Fruit fly (Drosophila melanogaster): ENCODE results near the gene Nnk.

Nnk gene

DNA sequence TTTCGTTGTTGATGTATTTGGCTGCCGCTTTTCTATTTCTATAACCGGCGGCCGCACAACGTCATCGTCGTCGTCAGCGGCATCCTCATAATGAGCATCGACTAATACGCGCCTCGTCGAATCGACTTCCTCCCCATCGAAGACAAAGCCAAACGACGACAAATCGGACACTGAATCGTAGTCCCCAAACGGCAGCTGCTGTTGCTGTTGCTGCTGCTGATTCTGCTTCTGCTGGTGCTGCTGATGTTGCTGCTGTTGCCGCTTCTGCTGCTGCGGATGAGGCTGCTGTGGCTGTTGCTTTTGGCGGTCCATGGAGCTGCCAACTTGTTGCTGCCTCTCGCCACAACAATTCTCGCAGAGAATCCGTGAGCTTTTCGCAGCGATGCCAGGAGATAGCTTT lies 21.9 kb downstream of the Nnk start:
- TF ChIP-seq CG15336 (GFP tag; IDR thresholded peaks at IDR 0.05) (peak; percentile 43; the same call in 1 of the 2 replicates), CG6854 (GFP tag; optimal IDR thresholded peaks at IDR 0.05) (no peak)

dm6 chr3R:17781371-17781770 lies 23.7 kb downstream of the Nnk start:
- TF ChIP-seq CG10631 (GFP tag; optimal IDR thresholded peaks at IDR 0.05), result peak; percentile 56
- TF ChIP-seq CG31627 (GFP tag; optimal IDR thresholded peaks at IDR 0.05), result peak; percentile 22
- peak; percentile 82 for TF ChIP-seq Gug (GFP tag; IDR thresholded peaks at IDR 0.05)
- peak; percentile 71 for TF ChIP-seq Hr4 (GFP tag; optimal IDR thresholded peaks at IDR 0.05)
- peak in 1 of 2 experiments; percentile 23 for TF ChIP-seq ss (GFP tag; optimal IDR thresholded peaks at IDR 0.05)
- peak; percentile 90 for TF ChIP-seq eg (GFP tag; IDR thresholded peaks at IDR 0.05)
- TF ChIP-seq CG16779 (tag; optimal IDR thresholded peaks at IDR 0.05), result no peak
- TF ChIP-seq net (GFP tag; optimal IDR thresholded peaks at IDR 0.05), result peak; percentile 34
- peak in 1 of 2 experiments; percentile 38 for TF ChIP-seq salr (GFP tag; optimal IDR thresholded peaks at IDR 0.05)
- TF ChIP-seq Eip75B (GFP tag; optimal IDR thresholded peaks at IDR 0.05), result peak; percentile 60
- TF ChIP-seq CG6854 (GFP tag; optimal IDR thresholded peaks at IDR 0.05), result no peak
- TF ChIP-seq Lpt (GFP tag; optimal IDR thresholded peaks at IDR 0.05), result peak; percentile 49
- peak; percentile 7 for TF ChIP-seq spab (GFP tag; optimal IDR thresholded peaks at IDR 0.05)
- peak; percentile 32 for TF ChIP-seq OdsH (GFP tag; optimal IDR thresholded peaks at IDR 0.05)
- TF ChIP-seq CG8319 (GFP tag; optimal IDR thresholded peaks at IDR 0.05), result peak; percentile 35
- TF ChIP-seq Ets96B (tag; optimal IDR thresholded peaks at IDR 0.05), result peak; percentile 41
- peak; percentile 3 for TF ChIP-seq CG34406 (GFP tag; optimal IDR thresholded peaks at IDR 0.05)
- TF ChIP-seq acj6 (GFP tag; optimal IDR thresholded peaks at IDR 0.05), result peak; percentile 41
- TF ChIP-seq CG8632 (GFP tag; optimal IDR thresholded peaks at IDR 0.05), result no peak
- TF ChIP-seq CG6792 (GFP tag; optimal IDR thresholded peaks at IDR 0.05), result peak; percentile 34
- TF ChIP-seq Sox14 (GFP tag; optimal IDR thresholded peaks at IDR 0.05), result peak; percentile 10
- peak; percentile 24 for TF ChIP-seq dsx (GFP tag; optimal IDR thresholded peaks at IDR 0.05; ENCODE audit: poor library complexity, severe bottlenecking)
- TF ChIP-seq pdm3 (GFP tag; optimal IDR thresholded peaks at IDR 0.05), result peak; percentile 51
- no peak for TF ChIP-seq CG6808 (GFP tag; optimal IDR thresholded peaks at IDR 0.05)
- no peak for TF ChIP-seq Smox (GFP tag; optimal IDR thresholded peaks at IDR 0.05)
- TF ChIP-seq CG11294 (GFP tag; IDR thresholded peaks at IDR 0.05), result peak; percentile 70
- TF ChIP-seq CG11902 (GFP tag; optimal IDR thresholded peaks at IDR 0.05), result peak; percentile 21
- peak; percentile 61 for TF ChIP-seq svp (GFP tag)
- peak; percentile 56 for TF ChIP-seq CG32006 (GFP tag; optimal IDR thresholded peaks at IDR 0.05)
- TF ChIP-seq topi (GFP tag; optimal IDR thresholded peaks at IDR 0.05), result peak; percentile 37
- peak; percentile 60 for TF ChIP-seq CG3032 (tag; optimal IDR thresholded peaks at IDR 0.05)
- peak; percentile 24 for TF ChIP-seq CG11762 (GFP tag; optimal IDR thresholded peaks at IDR 0.05; ENCODE audit: insufficient read depth)
- TF ChIP-seq CG6276 (GFP tag; optimal IDR thresholded peaks at IDR 0.05), result peak; percentile 75
- TF ChIP-seq lz (GFP tag; optimal IDR thresholded peaks at IDR 0.05), result peak; percentile 16
- peak; percentile 65 for TF ChIP-seq CG8119 (GFP tag; IDR thresholded peaks at IDR 0.05)
- TF ChIP-seq Blimp-1 (GFP tag; optimal IDR thresholded peaks at IDR 0.05), result no peak
- TF ChIP-seq CG4318 (GFP tag; optimal IDR thresholded peaks at IDR 0.05), result peak; percentile 9
- TF ChIP-seq CG7368 (GFP tag; optimal IDR thresholded peaks at IDR 0.05), result no peak
- no peak for TF ChIP-seq dac (GFP tag; optimal IDR thresholded peaks at IDR 0.05)
- TF ChIP-seq fkh (GFP tag; optimal IDR thresholded peaks at IDR 0.05), result peak; percentile 29
- peak; percentile 90 for TF ChIP-seq Eip78C (GFP tag)
- peak; percentile 37 for TF ChIP-seq Hr39 (GFP tag; optimal IDR thresholded peaks at IDR 0.05)
- no peak for TF ChIP-seq Met (GFP tag; optimal IDR thresholded peaks at IDR 0.05)
- peak; percentile 31 for TF ChIP-seq CG10669 (GFP tag; optimal IDR thresholded peaks at IDR 0.05)
- peak; percentile 82 for TF ChIP-seq CG6163 (GFP tag; IDR thresholded peaks at IDR 0.05)
- peak; percentile 54 for TF ChIP-seq CG3919 (GFP tag; optimal IDR thresholded peaks at IDR 0.05)
- TF ChIP-seq CG15336 (GFP tag; IDR thresholded peaks at IDR 0.05), result peak; percentile 81
- no peak for TF ChIP-seq Sox15 (GFP tag; optimal IDR thresholded peaks at IDR 0.05)
- peak; percentile 42 for TF ChIP-seq achi (GFP tag; optimal IDR thresholded peaks at IDR 0.05)
